Worm (Caenorhabditis elegans): ENCODE results near the gene K09C4.5.

K09C4.5 gene

ce11 chrX:3270806-3271205, 11.6 kb upstream of the K09C4.5 start, which contains the start of gene sul-1:
TSS of gene sul-1 (minus strand) at chrX:3270906.
- TF ChIP-seq blmp-1 (tag; optimal IDR thresholded peaks at IDR 0.05): no peak
- TF ChIP-seq skn-1 (tag; optimal IDR thresholded peaks at IDR 0.05): no peak
- no peak for TF ChIP-seq C04F5.9 (tag; optimal IDR thresholded peaks at IDR 0.05)
- TF ChIP-seq rnt-1 (tag; optimal IDR thresholded peaks at IDR 0.05): peak; percentile 17
- TF ChIP-seq unc-98 (GFP tag; IDR thresholded peaks at IDR 0.05): no peak

- no peak for TF ChIP-seq sup-37 (GFP tag; optimal IDR thresholded peaks at IDR 0.05)
- no peak for TF ChIP-seq lsy-2 (tag; optimal IDR thresholded peaks at IDR 0.05)
- no peak for TF ChIP-seq pax-3 (tag; optimal IDR thresholded peaks at IDR 0.05)
- no peak for TF ChIP-seq ces-1 (GFP tag; optimal IDR thresholded peaks at IDR 0.05)
- TF ChIP-seq fos-1 (tag; optimal IDR thresholded peaks at IDR 0.05): no peak
- no peak for TF ChIP-seq hlh-4 (tag; optimal IDR thresholded peaks at IDR 0.05)
- TF ChIP-seq lir-3 (tag; optimal IDR thresholded peaks at IDR 0.05; ENCODE audit: poor library complexity): no peak
- TF ChIP-seq nhr-19 (GFP tag; conservative IDR thresholded peaks at IDR 0.05): no peak
- TF ChIP-seq snpc-4 (tag; optimal IDR thresholded peaks at IDR 0.05): no peak
- TF ChIP-seq ets-5 (GFP tag; IDR thresholded peaks at IDR 0.05): no peak
- no peak for TF ChIP-seq tbx-2 (tag; optimal IDR thresholded peaks at IDR 0.05)
Measured at ce11 chrX:3271673-3272072, 10.8 kb upstream of the K09C4.5 start, which contains the start of gene K09C4.9. TSS of gene K09C4.9 (minus strand) at chrX:3271773.

- TF ChIP-seq skn-1 (tag; optimal IDR thresholded peaks at IDR 0.05) (no peak), ceh-82 (tag; optimal IDR thresholded peaks at IDR 0.05) (no peak), efl-1 (optimal IDR thresholded peaks at IDR 0.05) (no peak), efl-1 (GFP tag; optimal IDR thresholded peaks at IDR 0.05 in 1 of 2) (no peak), ztf-11 (tag; optimal IDR thresholded peaks at IDR 0.05) (no peak), nhr-47 (tag; optimal IDR thresholded peaks at IDR 0.05) (no peak), snpc-4 (tag; optimal IDR thresholded peaks at IDR 0.05) (no peak), unc-130 (tag; optimal IDR thresholded peaks at IDR 0.05) (no peak), fkh-8 (tag; optimal IDR thresholded peaks at IDR 0.05) (no peak), pqm-1 (tag; optimal IDR thresholded peaks at IDR 0.05) (no peak), Y116A8C.19 (tag; optimal IDR thresholded peaks at IDR 0.05; ENCODE audit: borderline replicate concordance) (no peak)
Measured at ce11 chrX:3272580-3272979, 9.9 kb upstream of the K09C4.5 start, which contains the start of gene K09C4.7. TSS of gene K09C4.7 (plus strand) at chrX:3272880.

- TF ChIP-seq ztf-11 (tag; optimal IDR thresholded peaks at IDR 0.05): no peak
- no peak for TF ChIP-seq snpc-4 (tag; optimal IDR thresholded peaks at IDR 0.05)
- no peak for TF ChIP-seq fkh-8 (tag; optimal IDR thresholded peaks at IDR 0.05)
- TF ChIP-seq lin-13 (GFP tag; optimal IDR thresholded peaks at IDR 0.05): no peak
- no peak for TF ChIP-seq sptf-1 (tag; optimal IDR thresholded peaks at IDR 0.05)
- TF ChIP-seq efl-1 (optimal IDR thresholded peaks at IDR 0.05): no peak
- no peak for TF ChIP-seq efl-1 (GFP tag; optimal IDR thresholded peaks at IDR 0.05 in 1 of 2)
- TF ChIP-seq irx-1 (tag; optimal IDR thresholded peaks at IDR 0.05): no peak
- TF ChIP-seq nhr-237 (tag; optimal IDR thresholded peaks at IDR 0.05): no peak
- no peak for TF ChIP-seq rnt-1 (tag; optimal IDR thresholded peaks at IDR 0.05)
- no peak for TF ChIP-seq tbx-2 (tag; optimal IDR thresholded peaks at IDR 0.05)
- no peak for TF ChIP-seq egl-13 (tag; optimal IDR thresholded peaks at IDR 0.05)
- TF ChIP-seq sup-37 (GFP tag; optimal IDR thresholded peaks at IDR 0.05): no peak
Measured at ce11 chrX:3280130-3280529, 2.3 kb upstream of the K09C4.5 start, which contains the start of gene K09C4.10. TSS of gene K09C4.10 (minus strand) at chrX:3280230.

ce11 chrX:3283189-3283588, 758 bp downstream of the K09C4.5 start:
- TF ChIP-seq lin-14 (GFP tag; optimal IDR thresholded peaks at IDR 0.05) (no peak), elt-2 (tag; optimal IDR thresholded peaks at IDR 0.05) (peak; percentile 67), nhr-76 (tag; optimal IDR thresholded peaks at IDR 0.05) (no peak), irx-1 (tag; optimal IDR thresholded peaks at IDR 0.05) (no peak), nhr-71 (tag; optimal IDR thresholded peaks at IDR 0.05) (peak; percentile 10)

Data from whole organism, L1 larva.